Worm (Caenorhabditis elegans): ENCODE measurements around the gene efr-3.

efr-3 gene

DNA sequence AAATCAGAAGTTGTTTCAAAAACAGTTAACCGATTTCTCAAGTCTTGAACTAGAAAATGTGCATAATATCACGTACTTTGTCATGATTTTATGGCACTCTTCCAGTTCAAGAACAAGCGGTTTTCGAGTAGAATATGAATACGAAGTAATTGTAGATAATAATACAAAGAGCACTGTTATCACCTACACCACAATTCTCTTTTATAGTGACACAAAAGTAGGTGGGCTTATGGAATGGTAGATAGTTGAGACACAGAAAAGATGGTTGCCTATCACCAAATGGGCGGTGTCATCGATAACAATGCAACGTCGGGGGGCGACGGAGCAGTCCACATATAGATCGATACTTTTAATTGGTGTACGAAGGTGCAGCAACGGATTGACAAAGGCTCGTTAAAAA lies 7.7 kb upstream of the efr-3 start:
- TF ChIP-seq atf-7 (tag; optimal IDR thresholded peaks at IDR 0.05) (peak; percentile 36), attf-5 (GFP tag; optimal IDR thresholded peaks at IDR 0.05) (peak; percentile 2), dox-1 (GFP tag; IDR thresholded peaks at IDR 0.05) (peak; percentile 56; the same call in 1 of the 2 replicates), ceh-100 (GFP tag; IDR thresholded peaks at IDR 0.05) (no peak), ztf-28 (GFP tag; IDR thresholded peaks at IDR 0.05) (no peak), ztf-22 (GFP tag; optimal IDR thresholded peaks at IDR 0.05) (peak; percentile 62), nhr-80 (tag; optimal IDR thresholded peaks at IDR 0.05) (peak; percentile 98), T26A5.8 (tag; optimal IDR thresholded peaks at IDR 0.05) (no peak), let-607 (tag; optimal IDR thresholded peaks at IDR 0.05) (peak in 1 of 2 experiments; percentile 30), ztf-26 (tag; optimal IDR thresholded peaks at IDR 0.05) (no peak), ztf-18 (tag; optimal IDR thresholded peaks at IDR 0.05) (peak; percentile 37), ets-4 (GFP tag; optimal IDR thresholded peaks at IDR 0.05) (peak; percentile 88)

DNA sequence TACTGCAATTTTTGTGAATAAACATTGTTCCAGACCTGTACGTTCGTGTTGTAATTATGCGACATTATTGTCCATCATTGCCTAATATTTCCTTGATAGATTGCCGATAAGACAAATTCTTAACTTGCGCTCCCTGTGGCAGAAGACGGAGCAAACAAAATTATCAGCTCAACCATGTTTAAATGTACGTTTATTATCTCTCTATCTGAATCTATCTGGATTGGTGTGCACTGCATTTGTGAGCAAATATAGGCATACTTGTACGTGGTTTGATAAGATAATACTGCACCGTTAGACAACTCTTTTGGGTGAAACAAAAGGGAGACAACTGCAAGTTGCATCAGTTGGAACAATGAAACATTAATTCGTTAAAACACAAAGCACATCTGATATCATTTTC lies 6.4 kb upstream of the efr-3 start:
- TF ChIP-seq dox-1 (GFP tag; IDR thresholded peaks at IDR 0.05): peak; percentile 62
- TF ChIP-seq rcor-1 (GFP tag; IDR thresholded peaks at IDR 0.05): no peak
- peak; percentile 28 for TF ChIP-seq lin-54 (GFP tag; optimal IDR thresholded peaks at IDR 0.05)
- peak; percentile 90 for TF ChIP-seq ets-4 (GFP tag; optimal IDR thresholded peaks at IDR 0.05)
- TF ChIP-seq nfyb-1 (GFP tag; IDR thresholded peaks at IDR 0.05): no peak
- peak; percentile 30 for TF ChIP-seq tbp1 (GFP tag; optimal IDR thresholded peaks at IDR 0.05)
- TF ChIP-seq nhr-80 (tag; optimal IDR thresholded peaks at IDR 0.05): peak; percentile 98
- no peak for TF ChIP-seq hrde-1 (tag; optimal IDR thresholded peaks at IDR 0.05; ENCODE audit: borderline replicate concordance)
- no peak for TF ChIP-seq Y53G8AR.9 (GFP tag; conservative IDR thresholded peaks at IDR 0.05)
- TF ChIP-seq lin-40 (tag; optimal IDR thresholded peaks at IDR 0.05): peak; percentile 5
- TF ChIP-seq atf-7 (tag; optimal IDR thresholded peaks at IDR 0.05): peak; percentile 26

DNA sequence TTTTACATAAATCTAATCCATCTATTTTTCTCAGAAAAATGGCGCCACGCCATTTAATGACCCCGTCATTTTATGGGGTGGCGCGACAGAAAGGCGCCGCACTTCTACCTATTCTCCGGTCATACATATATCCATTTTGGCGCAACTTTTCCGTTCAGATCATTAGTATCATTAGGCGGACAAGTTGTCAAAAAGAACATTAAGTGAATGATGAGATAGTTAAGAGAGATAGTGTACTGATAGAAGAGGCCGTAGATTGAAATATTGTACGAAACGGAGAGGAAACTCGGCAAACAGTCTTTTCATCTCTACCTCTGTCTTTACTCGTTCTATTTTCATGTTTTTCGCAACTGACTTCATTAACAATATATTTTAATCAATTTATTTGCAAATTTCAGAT lies 3.1 kb upstream of the efr-3 start, which contains the start of gene sma-6:
Gene sma-6, plus strand, starts transcription at position 399 of the 400 bp plus-strand sequence.
- peak; percentile 21; the same call in 1 of the 2 replicates for TF ChIP-seq hmg-1.2 (GFP tag; IDR thresholded peaks at IDR 0.05)
- no peak for TF ChIP-seq bed-2 (GFP tag; IDR thresholded peaks at IDR 0.05)
- TF ChIP-seq efl-1 (GFP tag; optimal IDR thresholded peaks at IDR 0.05): peak; percentile 6

DNA sequence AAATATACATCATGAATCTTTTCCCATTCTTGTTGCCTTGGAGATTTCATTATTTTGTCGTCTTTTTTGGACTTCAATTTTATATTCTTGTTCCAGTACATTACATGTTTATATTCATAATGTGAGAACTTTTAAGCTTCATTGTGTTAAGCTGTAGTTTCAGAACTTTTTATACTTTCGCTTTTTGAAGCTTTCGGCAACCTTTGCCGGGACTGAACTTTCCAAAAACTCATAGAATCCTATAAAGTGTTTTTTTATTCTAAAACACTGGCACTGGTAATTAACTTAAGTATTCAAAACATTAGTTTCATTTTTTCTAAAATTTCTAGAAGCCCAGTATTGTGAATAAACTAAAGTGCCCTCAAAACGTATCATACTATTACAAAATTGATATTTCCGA lies 2.0 kb upstream of the efr-3 start, which contains the start of gene C32D5.4:
Gene C32D5.4, minus strand, starts transcription at position 101 of the 400 bp plus-strand sequence.
- no peak for TF ChIP-seq K12H6.12 (tag; optimal IDR thresholded peaks at IDR 0.05)
- no peak for TF ChIP-seq snpc-3.4 (tag; optimal IDR thresholded peaks at IDR 0.05)
- TF ChIP-seq gei-17 (GFP tag; optimal IDR thresholded peaks at IDR 0.05): no peak
- TF ChIP-seq T07F8.4 (tag; optimal IDR thresholded peaks at IDR 0.05): no peak
- no peak for TF ChIP-seq aptf-2 (GFP tag; conservative IDR thresholded peaks at IDR 0.05)
- no peak for TF ChIP-seq F52B5.7 (tag; optimal IDR thresholded peaks at IDR 0.05)
- no peak for TF ChIP-seq ztf-6 (GFP tag; IDR thresholded peaks at IDR 0.05)
- TF ChIP-seq akir-1 (GFP tag; optimal IDR thresholded peaks at IDR 0.05): no peak
- TF ChIP-seq snpc-4 (GFP tag; optimal IDR thresholded peaks at IDR 0.05): no peak
- TF ChIP-seq snpc-4 (tag; optimal IDR thresholded peaks at IDR 0.05): no peak
- no peak for TF ChIP-seq cebp-2 (GFP tag; IDR thresholded peaks at IDR 0.05)
- TF ChIP-seq dpl-1 (GFP tag; optimal IDR thresholded peaks at IDR 0.05): no peak
- TF ChIP-seq let-526 (GFP tag; IDR thresholded peaks at IDR 0.05): no peak
- no peak for TF ChIP-seq attf-5 (GFP tag; optimal IDR thresholded peaks at IDR 0.05)
- TF ChIP-seq nhr-90 (tag; optimal IDR thresholded peaks at IDR 0.05): no peak
- TF ChIP-seq hmg-20 (GFP tag; IDR thresholded peaks at IDR 0.05): no peak
- TF ChIP-seq madf-6 (GFP tag; IDR thresholded peaks at IDR 0.05): no peak
- no peak for TF ChIP-seq ceh-40 (GFP tag; IDR thresholded peaks at IDR 0.05)
- no peak for TF ChIP-seq bed-2 (GFP tag; IDR thresholded peaks at IDR 0.05)
- no peak for TF ChIP-seq snpc-1.1 (tag; optimal IDR thresholded peaks at IDR 0.05; ENCODE audit: insufficient read depth)
- no peak for TF ChIP-seq fkh-3 (tag; optimal IDR thresholded peaks at IDR 0.05)
